Worm (Caenorhabditis elegans) whole organism, mixed stage, embryonic: ENCODE measurements around the gene fbxa-59.

Experiments used
- blmp-1 ChIP-seq: fragments of 150-350 bp; optimal IDR thresholded peaks from 2 replicates; lab custom pipeline; 2014; ENCODE audit warnings: missing biosample characterization, missing genetic modification characterization
- ceh-83 ChIP-seq: fragments of 200-800 bp; sonication (Bioruptor generic); optimal IDR thresholded peaks from 2 replicates; lab custom pipeline; 2018; ENCODE audit warnings: mild to moderate bottlenecking, missing genetic modification characterization, missing compliant biosample characterization
- ham-2 ChIP-seq: fragments of 200-800 bp; sonication (Bioruptor generic); optimal IDR thresholded peaks from 2 replicates; lab custom pipeline; 2018; ENCODE audit warnings: mild to moderate bottlenecking, missing genetic modification characterization, missing compliant biosample characterization
- nhr-12 ChIP-seq: fragments of 150-350 bp; optimal IDR thresholded peaks from 2 replicates; lab custom pipeline; 2014; ENCODE audit warnings: missing biosample characterization, missing genetic modification characterization
- nhr-28 ChIP-seq: fragments of 150-350 bp; optimal IDR thresholded peaks from 2 replicates; lab custom pipeline; 2014; ENCODE audit warnings: missing biosample characterization, missing genetic modification characterization
- nhr-76 ChIP-seq: sonication (generic microtip); optimal IDR thresholded peaks from 2 replicates; lab custom pipeline; 2017; ENCODE audit warnings: missing biosample characterization, missing genetic modification characterization
- pha-4 ChIP-seq: fragments of 150-350 bp; optimal IDR thresholded peaks from 2 replicates; lab custom pipeline; 2018; ENCODE audit warnings: missing biosample characterization, missing genetic modification reagents, missing genetic modification characterization
- unc-39 ChIP-seq: fragments of 150-350 bp; optimal IDR thresholded peaks from 2 replicates; lab custom pipeline; 2014; ENCODE audit warnings: missing biosample characterization, missing genetic modification characterization

DNA sequence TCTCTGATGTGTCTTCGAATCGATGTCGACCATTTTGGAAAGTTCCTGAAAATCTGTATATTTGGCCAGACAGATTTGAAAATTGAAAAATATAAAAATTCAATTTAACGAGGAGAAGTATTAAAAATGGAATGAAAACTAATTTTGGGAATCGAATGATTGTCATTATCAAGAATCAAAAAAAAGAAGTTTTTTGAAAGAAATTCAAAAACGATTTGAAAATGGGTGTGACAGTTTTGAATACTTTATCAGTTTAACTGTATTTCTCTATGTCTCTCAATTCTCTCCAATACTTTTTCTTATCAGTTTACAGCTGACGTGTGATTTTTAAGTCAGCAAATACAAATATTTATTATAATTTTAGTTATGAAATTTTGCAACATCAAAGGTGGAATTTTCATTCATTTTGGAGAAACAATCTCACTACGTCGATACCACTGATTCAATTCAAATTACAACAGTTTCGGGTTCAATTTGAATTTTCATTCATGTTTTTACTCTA, at the start of gene fbxa-59:
- no peak for TF ChIP-seq nhr-28 (tag; lab: Kevin White, UChicago)
- TF ChIP-seq pha-4 (tag; lab: Kevin White, UChicago) = no peak
- TF ChIP-seq nhr-76 (tag; lab: Kevin White, UChicago) = no peak
- no peak for TF ChIP-seq ham-2 (GFP tag; lab: Kevin White, UChicago)
- TF ChIP-seq nhr-12 (tag; lab: Kevin White, UChicago) = no peak
- no peak for TF ChIP-seq ceh-83
- TF ChIP-seq unc-39 (tag; lab: Kevin White, UChicago) = no peak
- TF ChIP-seq blmp-1 (tag; lab: Kevin White, UChicago) = no peak
